Worm (Caenorhabditis elegans): Measurements from ENCODE around the gene wdr-5.1.

ce11 chrIII:3698366-3698765, 6.7 kb upstream of the wdr-5.1 start:
- TF ChIP-seq egl-13 (tag; optimal IDR thresholded peaks at IDR 0.05): no peak
- no peak for TF ChIP-seq rnt-1 (tag; optimal IDR thresholded peaks at IDR 0.05)
- TF ChIP-seq ceh-82 (tag; optimal IDR thresholded peaks at IDR 0.05): no peak
- no peak for TF ChIP-seq xbp-1 (tag; optimal IDR thresholded peaks at IDR 0.05)
- TF ChIP-seq lin-35 (GFP tag; optimal IDR thresholded peaks at IDR 0.05): no peak
- TF ChIP-seq nhr-28 (tag; optimal IDR thresholded peaks at IDR 0.05): no peak
- no peak for TF ChIP-seq ces-1 (GFP tag; optimal IDR thresholded peaks at IDR 0.05)
- no peak for TF ChIP-seq elt-3 (tag; optimal IDR thresholded peaks at IDR 0.05)
- no peak for TF ChIP-seq lin-15B (tag; optimal IDR thresholded peaks at IDR 0.05)
- no peak for TF ChIP-seq lsy-2 (tag; optimal IDR thresholded peaks at IDR 0.05)
- no peak for TF ChIP-seq unc-86 (tag; optimal IDR thresholded peaks at IDR 0.05)
- TF ChIP-seq ama-1 (optimal IDR thresholded peaks at IDR 0.05): no peak
- no peak for TF ChIP-seq egl-27 (tag; optimal IDR thresholded peaks at IDR 0.05)
- no peak for TF ChIP-seq nhr-90 (tag; optimal IDR thresholded peaks at IDR 0.05; ENCODE audit: poor library complexity)
